Worm (Caenorhabditis elegans) whole organism, L2 larva: Measurements from ENCODE around the gene ins-37.
A peak's percentile ranks its signal among the peaks of the same experiment; 100 is the strongest.

ENCODE experiments used
- C34F6.9 ChIP-seq: fragments of 150-350 bp; optimal IDR thresholded peaks from 2 replicates; lab custom pipeline; 2014; ENCODE audit warnings: missing biosample characterization, missing genetic modification characterization
- F13H6.1 ChIP-seq: sonication (generic microtip); optimal IDR thresholded peaks from 2 replicates; lab custom pipeline; 2016; ENCODE audit warnings: missing genetic modification characterization, missing compliant biosample characterization
- R02D3.7 ChIP-seq: fragments of 150-350 bp; optimal IDR thresholded peaks from 2 replicates; lab custom pipeline; 2014; ENCODE audit warnings: missing biosample characterization, missing genetic modification characterization
- Y55F3AM.14 ChIP-seq: fragments of 200-800 bp; sonication (Bioruptor generic); optimal IDR thresholded peaks from 2 replicates; lab custom pipeline; 2018; ENCODE audit warnings: mild to moderate bottlenecking, missing genetic modification characterization, missing compliant biosample characterization
- alr-1 ChIP-seq: fragments of 150-350 bp; optimal IDR thresholded peaks from 2 replicates; lab custom pipeline; 2014; ENCODE audit warnings: missing biosample characterization, missing genetic modification characterization
- ama-1 ChIP-seq: fragments of 150-350 bp; optimal IDR thresholded peaks from 2 replicates; lab custom pipeline; 2018; ENCODE audit warnings: inconsistent platforms
- ceh-16 ChIP-seq: fragments of 150-350 bp; optimal IDR thresholded peaks from 2 replicates; lab custom pipeline; 2014; ENCODE audit warnings: missing biosample characterization, missing genetic modification characterization
- ceh-82 ChIP-seq: fragments of 150-350 bp; optimal IDR thresholded peaks from 2 replicates; lab custom pipeline; 2014; ENCODE audit warnings: missing biosample characterization, missing genetic modification characterization
- crh-2 ChIP-seq: sonication (generic microtip); optimal IDR thresholded peaks from 2 replicates; lab custom pipeline; 2017; ENCODE audit warnings: missing biosample characterization, missing genetic modification characterization
- dmd-4 ChIP-seq: sonication (generic microtip); optimal IDR thresholded peaks from 2 replicates; lab custom pipeline; 2017; ENCODE audit warnings: missing biosample characterization, missing genetic modification characterization
- egl-27 ChIP-seq: sonication (generic microtip); optimal IDR thresholded peaks from 3 replicates; lab custom pipeline; 2017; ENCODE audit warnings: missing biosample characterization, missing genetic modification reagents, missing genetic modification characterization
- elt-3 ChIP-seq: sonication (generic microtip); optimal IDR thresholded peaks from 2 replicates; lab custom pipeline; 2017; ENCODE audit warnings: missing biosample characterization, missing genetic modification characterization
- fos-1 ChIP-seq: fragments of 150-350 bp; optimal IDR thresholded peaks from 2 replicates; lab custom pipeline; 2014; ENCODE audit warnings: missing biosample characterization, missing genetic modification characterization
- gmeb-1 ChIP-seq: fragments of 150-350 bp; optimal IDR thresholded peaks from 2 replicates; lab custom pipeline; 2014; ENCODE audit warnings: missing biosample characterization, missing genetic modification characterization
- lin-11 ChIP-seq: fragments of 150-350 bp; sonication (generic microtip); optimal IDR thresholded peaks from 2 replicates; lab custom pipeline; 2014; ENCODE audit warnings: missing biosample characterization, missing genetic modification characterization, inconsistent platforms, mixed read lengths
- lin-39 ChIP-seq: fragments of 150-350 bp; optimal IDR thresholded peaks from 2 replicates; lab custom pipeline; 2014; ENCODE audit warnings: missing biosample characterization, missing genetic modification reagents, missing genetic modification characterization
- lsy-2 ChIP-seq, 2 experiments: fragments of 150-350 bp in 1 of 2; sonication (generic microtip) in 1 of 2; optimal IDR thresholded peaks; 2 replicates each; lab custom pipeline; 2014 to 2017; ENCODE audit warnings: missing biosample characterization in 2 of 2, missing genetic modification characterization in 2 of 2
- mab-5 ChIP-seq: fragments of 150-350 bp; optimal IDR thresholded peaks from 2 replicates; lab custom pipeline; 2014; ENCODE audit warnings: missing biosample characterization, missing genetic modification characterization
- mbf-1 ChIP-seq: sonication (generic microtip); optimal IDR thresholded peaks from 2 replicates; lab custom pipeline; 2017; ENCODE audit warnings: missing biosample characterization, missing genetic modification characterization
- mdl-1 ChIP-seq, 2 experiments: fragments of 150-350 bp in 1 of 2; sonication (generic microtip) in 1 of 2; optimal IDR thresholded peaks; 2 replicates each; lab custom pipeline; 2017; ENCODE audit warnings: missing biosample characterization in 2 of 2, missing genetic modification characterization in 2 of 2
- nhr-10 ChIP-seq: sonication (generic microtip); optimal IDR thresholded peaks from 2 replicates; lab custom pipeline; 2017; ENCODE audit warnings: missing biosample characterization, missing genetic modification characterization
- nhr-11 ChIP-seq: fragments of 150-350 bp; optimal IDR thresholded peaks from 2 replicates; lab custom pipeline; 2014; ENCODE audit warnings: missing biosample characterization, missing genetic modification characterization
- nhr-12 ChIP-seq: fragments of 150-350 bp; optimal IDR thresholded peaks from 2 replicates; lab custom pipeline; 2014; ENCODE audit warnings: missing biosample characterization, missing genetic modification characterization
- nhr-129 ChIP-seq: fragments of 150-350 bp; optimal IDR thresholded peaks from 2 replicates; lab custom pipeline; 2014; ENCODE audit warnings: missing biosample characterization, missing genetic modification characterization
- nhr-23 ChIP-seq: fragments of 150-350 bp; optimal IDR thresholded peaks from 2 replicates; lab custom pipeline; 2014; ENCODE audit warnings: missing biosample characterization, missing genetic modification reagents, missing genetic modification characterization
- nhr-77 ChIP-seq: fragments of 150-350 bp; optimal IDR thresholded peaks from 2 replicates; lab custom pipeline; 2014; ENCODE audit warnings: missing biosample characterization, missing genetic modification characterization
- peb-1 ChIP-seq: fragments of 150-350 bp; optimal IDR thresholded peaks from 2 replicates; lab custom pipeline; 2014; ENCODE audit warnings: missing biosample characterization, missing genetic modification characterization
- sem-4 ChIP-seq: fragments of 150-350 bp; optimal IDR thresholded peaks from 2 replicates; lab custom pipeline; 2014; ENCODE audit warnings: missing biosample characterization, missing genetic modification reagents, missing genetic modification characterization
- skn-1 ChIP-seq: sonication (generic microtip); optimal IDR thresholded peaks from 2 replicates; lab custom pipeline; 2017; ENCODE audit warnings: missing biosample characterization, missing genetic modification characterization
- sma-3 ChIP-seq: sonication (generic microtip); optimal IDR thresholded peaks from 2 replicates; lab custom pipeline; 2016; ENCODE audit warnings: missing genetic modification reagents, missing genetic modification characterization, missing compliant biosample characterization
- unc-39 ChIP-seq: fragments of 150-350 bp; optimal IDR thresholded peaks from 2 replicates; lab custom pipeline; 2014; ENCODE audit warnings: missing biosample characterization, missing genetic modification characterization
- unc-55 ChIP-seq: fragments of 150-350 bp; sonication (generic microtip); optimal IDR thresholded peaks from 3 replicates; lab custom pipeline; 2014; ENCODE audit warnings: missing biosample characterization, missing genetic modification reagents, missing genetic modification characterization
- unc-62 ChIP-seq: fragments of 150-350 bp; optimal IDR thresholded peaks from 2 replicates; lab custom pipeline; 2014; ENCODE audit warnings: missing biosample characterization, missing genetic modification reagents, missing genetic modification characterization
- zag-1 ChIP-seq: fragments of 150-350 bp; optimal IDR thresholded peaks from 2 replicates; lab custom pipeline; 2014; ENCODE audit warnings: missing biosample characterization, missing genetic modification characterization
- ztf-1 ChIP-seq: fragments of 200-800 bp; sonication (Bioruptor generic); conservative IDR thresholded peaks from 2 replicates; pipeline ENCODE4 v1.3.6; 2022; ENCODE audit warnings: missing genetic modification characterization, missing compliant biosample characterization
- ztf-11 ChIP-seq: sonication (generic microtip); optimal IDR thresholded peaks from 2 replicates; lab custom pipeline; 2017; ENCODE audit warnings: missing biosample characterization, missing genetic modification characterization

The ins-37 gene

ce11 chrII:13834380-13835194, 1.3 kb downstream of the ins-37 start (continued):
- TF ChIP-seq mab-5 (peak; percentile 77), alr-1 (tag; lab: Kevin White, UChicago) (peak; percentile 84), nhr-77 (tag; lab: Kevin White, UChicago) (peak; percentile 88), nhr-12 (peak; percentile 47), ama-1 (peak; percentile 76), dmd-4 (peak; percentile 37), crh-2 (peak; percentile 91), Y55F3AM.14 (peak; percentile 89), lsy-2 (tag; optimal IDR thresholded peaks at IDR 0.05; lab: Kevin White, UChicago) (peak; percentile 89 to 94), mbf-1 (peak; percentile 27), ceh-16 (tag; lab: Kevin White, UChicago) (peak; percentile 84), sem-4 (tag; lab: Kevin White, UChicago) (peak; percentile 97), skn-1 (tag; lab: Kevin White, UChicago) (no peak), egl-27 (tag; lab: Kevin White, UChicago) (peak; percentile 55), zag-1 (peak; percentile 76)

ce11 chrII:13833505-13833904, 2.4 kb downstream of the ins-37 start, which contains the start of gene F08G2.5:
F08G2.5 (minus strand) TSS chrII:13833631.
- no peak for TF ChIP-seq Y55F3AM.14
- no peak for TF ChIP-seq mdl-1 (tag; optimal IDR thresholded peaks at IDR 0.05; lab: Kevin White, UChicago)
- TF ChIP-seq sma-3 (GFP tag; lab: Kevin White, UChicago), result no peak
- no peak for TF ChIP-seq lin-39
- peak; percentile 58 for TF ChIP-seq fos-1 (tag; lab: Kevin White, UChicago)
- TF ChIP-seq C34F6.9 (tag; lab: Kevin White, UChicago), result peak; percentile 1
- TF ChIP-seq nhr-11 (tag; lab: Kevin White, UChicago), result no peak
- TF ChIP-seq gmeb-1 (tag; lab: Kevin White, UChicago), result peak; percentile 4
- no peak for TF ChIP-seq crh-2

ce11 chrII:13830255-13830654, 5.7 kb downstream of the ins-37 start, which contains the start of gene F08G2.4:
F08G2.4 (plus strand) TSS chrII:13830602.
- no peak for TF ChIP-seq ztf-1 (GFP tag; lab: Robert Waterston, UW)
- TF ChIP-seq unc-55, result no peak
- TF ChIP-seq nhr-129 (tag; lab: Kevin White, UChicago), result no peak
- TF ChIP-seq skn-1 (tag; lab: Kevin White, UChicago), result no peak
- TF ChIP-seq Y55F3AM.14, result no peak
- no peak for TF ChIP-seq unc-62 (GFP tag; lab: Kevin White, UChicago)
- TF ChIP-seq unc-39 (tag; lab: Kevin White, UChicago), result no peak
- no peak for TF ChIP-seq ceh-16 (tag; lab: Kevin White, UChicago)
- no peak for TF ChIP-seq peb-1 (tag; lab: Kevin White, UChicago)
- TF ChIP-seq elt-3, result no peak
- no peak for TF ChIP-seq lsy-2 (tag; optimal IDR thresholded peaks at IDR 0.05; lab: Kevin White, UChicago)
- no peak for TF ChIP-seq lin-11
- TF ChIP-seq nhr-10 (tag; lab: Kevin White, UChicago), result no peak
- no peak for TF ChIP-seq ceh-82 (tag; lab: Kevin White, UChicago)
- TF ChIP-seq F13H6.1 (tag; lab: Kevin White, UChicago), result no peak
- TF ChIP-seq C34F6.9 (tag; lab: Kevin White, UChicago), result no peak
- TF ChIP-seq R02D3.7 (tag; lab: Kevin White, UChicago), result no peak
- no peak for TF ChIP-seq sma-3 (GFP tag; lab: Kevin White, UChicago)
- TF ChIP-seq nhr-23 (tag; lab: Kevin White, UChicago), result no peak
- TF ChIP-seq ztf-11 (tag; lab: Kevin White, UChicago), result no peak
